Worm (Caenorhabditis elegans) whole organism, young adult: ENCODE measurements around the gene glt-4.

Experiments
- F23B12.7 ChIP-seq: sonication (generic microtip); optimal IDR thresholded peaks from 2 replicates; lab custom pipeline; 2017; ENCODE audit warnings: missing genetic modification characterization, mild to moderate bottlenecking, missing compliant biosample characterization, antibody characterized with exemption, moderate library complexity; ENCODE audit not compliant: insufficient read depth
- K12H6.12 ChIP-seq: fragments of 200-800 bp; sonication (Bioruptor generic); optimal IDR thresholded peaks from 2 replicates; lab custom pipeline; 2018; ENCODE audit warnings: mild to moderate bottlenecking, missing genetic modification characterization, missing compliant biosample characterization
- aptf-2 ChIP-seq: fragments of 200-800 bp; sonication (Bioruptor generic); conservative IDR thresholded peaks from 2 replicates; pipeline ENCODE4 v1.3.6; 2022; ENCODE audit warnings: missing genetic modification reagents, missing genetic modification characterization, missing compliant biosample characterization
- nfya-1 ChIP-seq: sonication (generic microtip); optimal IDR thresholded peaks from 2 replicates; lab custom pipeline; 2017; ENCODE audit warnings: antibody characterized with exemption, missing compliant biosample characterization, missing genetic modification characterization, borderline replicate concordance; ENCODE audit not compliant: insufficient read depth
- rcor-1 ChIP-seq: fragments of 200-800 bp; sonication (Bioruptor generic); IDR thresholded peaks from 2 replicates; pipeline ENCODE4 v1.3.6; 2022; ENCODE audit warnings: missing genetic modification reagents, missing genetic modification characterization, missing compliant biosample characterization
- snpc-4 ChIP-seq, 5 experiments: fragments of 150-350 bp in 1 of 5; sonication (generic microtip) in 4 of 5; optimal IDR thresholded peaks; 2 replicates each; lab custom pipeline; 2014 to 2018; ENCODE audit warnings: missing genetic modification characterization in 5 of 5, missing biosample characterization in 3 of 5, antibody characterized with exemption in 2 of 5, mild to moderate bottlenecking in 2 of 5, missing compliant biosample characterization in 2 of 5, missing genotype in 2 of 5, moderate library complexity in 2 of 5, missing genetic modification reagents in 1 of 5

DNA sequence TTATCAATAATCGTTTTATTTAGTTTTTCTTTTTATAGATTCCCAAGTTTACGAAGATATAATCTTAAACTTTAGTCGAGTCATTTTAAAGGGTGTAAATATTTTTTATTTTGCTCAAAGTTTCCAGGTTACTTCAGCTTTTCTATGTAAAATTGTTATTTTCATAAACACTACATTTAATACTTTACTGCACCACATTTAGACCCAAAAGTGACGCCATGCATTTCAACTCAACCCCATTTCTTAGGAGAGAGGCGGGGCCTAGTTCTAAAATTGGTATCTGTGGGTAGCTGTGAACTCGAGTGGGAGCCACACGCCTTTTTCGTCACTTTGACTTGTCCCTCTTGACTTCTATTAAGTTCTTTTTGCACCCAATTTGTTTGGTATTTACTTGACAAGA is 9.4 kb downstream of the glt-4 start, which contains the start of gene T22E5.1:
- no peak for TF ChIP-seq snpc-4 (GFP tag; optimal IDR thresholded peaks at IDR 0.05; lab: Kevin White, UChicago)
- TF ChIP-seq snpc-4 (tag; optimal IDR thresholded peaks at IDR 0.05; lab: Kevin White, UChicago), result no peak
- TF ChIP-seq rcor-1 (GFP tag; lab: Robert Waterston, UW), result no peak
- TF ChIP-seq K12H6.12 (tag; lab: Kevin White, UChicago), result no peak
- no peak for TF ChIP-seq F23B12.7 (tag; lab: Kevin White, UChicago)
- no peak for TF ChIP-seq aptf-2
- TF ChIP-seq nfya-1 (tag; lab: Kevin White, UChicago), result no peak
